Worm (Caenorhabditis elegans): ENCODE results near the gene F41H8.1.

Gene F41H8.1

DNA sequence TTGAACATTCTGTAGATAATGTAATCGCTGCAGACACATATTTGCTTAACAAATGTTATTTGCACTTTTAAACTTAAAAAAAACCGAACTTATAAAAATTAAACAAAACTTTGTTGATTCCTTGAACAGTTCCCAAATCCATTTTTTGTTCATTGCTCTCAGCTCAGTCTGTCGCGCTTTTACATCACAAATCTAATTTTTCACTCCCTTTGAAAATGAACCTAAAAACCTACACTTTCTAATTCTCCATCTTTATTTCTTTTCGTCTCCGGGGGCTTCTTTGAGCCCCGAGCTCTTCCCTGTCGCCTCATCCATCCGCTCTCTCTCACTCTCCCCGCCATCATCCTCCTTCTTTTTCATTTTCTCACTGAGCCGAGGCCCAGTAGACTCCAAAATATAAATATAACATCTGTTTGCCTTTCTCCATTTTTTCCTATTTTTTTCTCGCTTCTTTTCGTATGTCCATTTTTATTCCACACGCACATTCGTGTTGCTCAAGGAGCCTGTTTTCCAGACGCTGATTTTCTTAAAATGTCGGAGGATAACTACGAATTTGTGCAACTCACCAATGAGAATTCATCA, 23.1 kb upstream of the F41H8.1 start, which contains the start of gene R13D11.4:
R13D11.4 (plus strand) TSS at position 532 of the 582 bp plus-strand sequence.
- no peak for TF ChIP-seq mdl-1 (tag; optimal IDR thresholded peaks at IDR 0.05)
- no peak for TF ChIP-seq fos-1 (tag; optimal IDR thresholded peaks at IDR 0.05)
- no peak for TF ChIP-seq dmd-4 (tag; optimal IDR thresholded peaks at IDR 0.05)
- no peak for TF ChIP-seq sem-4 (tag; optimal IDR thresholded peaks at IDR 0.05)
- peak; percentile 11 for TF ChIP-seq F13H6.1 (tag; optimal IDR thresholded peaks at IDR 0.05)
- peak; percentile 23 for TF ChIP-seq unc-55 (GFP tag; optimal IDR thresholded peaks at IDR 0.05)

DNA sequence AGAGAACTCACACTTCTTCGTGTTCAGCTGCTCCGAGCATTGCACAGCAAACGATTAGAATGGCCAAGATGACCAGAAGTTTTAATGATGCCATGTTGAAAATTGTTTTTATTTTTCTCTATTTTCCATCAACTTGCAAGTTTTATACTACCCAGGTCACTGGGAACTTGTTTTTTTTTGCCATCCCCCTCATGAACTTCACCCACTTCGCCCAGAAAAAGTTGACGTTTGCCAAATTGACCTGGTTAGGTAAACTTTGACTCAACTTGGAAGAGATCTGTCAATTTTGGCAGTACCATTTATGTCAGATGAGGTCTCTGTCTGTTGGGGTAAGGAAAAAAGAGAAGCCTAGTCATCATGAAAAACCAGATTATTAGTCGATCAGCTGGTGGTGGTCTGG, 20.4 kb upstream of the F41H8.1 start, which contains the start of gene R13D11.10:
R13D11.10 (minus strand) TSS at position 101 of the 400 bp plus-strand sequence.
- TF ChIP-seq peb-1 (tag; optimal IDR thresholded peaks at IDR 0.05), result no peak
- TF ChIP-seq Y55F3AM.14 (GFP tag; optimal IDR thresholded peaks at IDR 0.05), result no peak
- no peak for TF ChIP-seq nhr-129 (tag; optimal IDR thresholded peaks at IDR 0.05)
- no peak for TF ChIP-seq egl-27 (tag; optimal IDR thresholded peaks at IDR 0.05)
- TF ChIP-seq ceh-16 (tag; optimal IDR thresholded peaks at IDR 0.05), result no peak
- no peak for TF ChIP-seq ztf-1 (GFP tag; conservative IDR thresholded peaks at IDR 0.05)
- no peak for TF ChIP-seq nhr-6 (tag; optimal IDR thresholded peaks at IDR 0.05)
- TF ChIP-seq ztf-11 (tag; optimal IDR thresholded peaks at IDR 0.05), result no peak
- TF ChIP-seq snpc-4 (tag; optimal IDR thresholded peaks at IDR 0.05), result no peak
- TF ChIP-seq lin-11 (tag; optimal IDR thresholded peaks at IDR 0.05), result no peak
- no peak for TF ChIP-seq C34F6.9 (tag; optimal IDR thresholded peaks at IDR 0.05)
- no peak for TF ChIP-seq nhr-11 (tag; optimal IDR thresholded peaks at IDR 0.05)
- no peak for TF ChIP-seq nhr-21 (tag; optimal IDR thresholded peaks at IDR 0.05)
- TF ChIP-seq dmd-4 (tag; optimal IDR thresholded peaks at IDR 0.05), result no peak
- no peak for TF ChIP-seq lin-13 (GFP tag; optimal IDR thresholded peaks at IDR 0.05)
- no peak for TF ChIP-seq ZK546.5 (tag; optimal IDR thresholded peaks at IDR 0.05)
- TF ChIP-seq R02D3.7 (tag; optimal IDR thresholded peaks at IDR 0.05), result no peak
- TF ChIP-seq blmp-1 (tag; optimal IDR thresholded peaks at IDR 0.05; ENCODE audit: insufficient read depth), result no peak

DNA sequence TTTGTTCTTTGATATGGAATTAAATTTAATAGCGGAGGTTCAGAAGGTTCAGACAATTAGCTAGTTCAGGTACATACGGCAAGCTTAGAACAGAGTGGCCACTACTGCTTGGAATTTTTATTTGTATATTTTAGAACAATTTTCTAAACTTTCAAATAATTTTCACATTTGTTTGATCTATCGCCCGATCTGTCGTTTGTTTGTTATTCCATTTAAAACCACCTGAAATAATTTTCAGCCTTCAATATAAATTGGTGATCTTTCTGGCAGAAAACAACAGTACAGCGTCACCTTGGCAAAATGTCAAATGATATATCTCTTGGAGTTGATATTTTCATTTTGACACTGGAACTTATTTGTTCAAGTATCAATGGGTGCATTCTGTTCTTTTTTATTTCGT, 18.8 kb upstream of the F41H8.1 start, which contains the start of gene R13D11.3:
R13D11.3 (plus strand) TSS at position 301 of the 400 bp plus-strand sequence.
- no peak for TF ChIP-seq nhr-10 (tag; optimal IDR thresholded peaks at IDR 0.05)
- no peak for TF ChIP-seq dmd-4 (tag; optimal IDR thresholded peaks at IDR 0.05)
- TF ChIP-seq mbf-1 (tag; optimal IDR thresholded peaks at IDR 0.05), result no peak
- no peak for TF ChIP-seq ceh-82 (tag; optimal IDR thresholded peaks at IDR 0.05)
- TF ChIP-seq alr-1 (tag; optimal IDR thresholded peaks at IDR 0.05), result no peak
- TF ChIP-seq unc-39 (tag; optimal IDR thresholded peaks at IDR 0.05), result no peak
- no peak for TF ChIP-seq ztf-1 (GFP tag; conservative IDR thresholded peaks at IDR 0.05)
- no peak for TF ChIP-seq ztf-11 (tag; optimal IDR thresholded peaks at IDR 0.05)
- no peak for TF ChIP-seq elt-1 (tag; optimal IDR thresholded peaks at IDR 0.05)
- no peak for TF ChIP-seq blmp-1 (tag; optimal IDR thresholded peaks at IDR 0.05; ENCODE audit: insufficient read depth)
- TF ChIP-seq gmeb-1 (tag; optimal IDR thresholded peaks at IDR 0.05), result no peak
- no peak for TF ChIP-seq sem-4 (tag; optimal IDR thresholded peaks at IDR 0.05)
- TF ChIP-seq ceh-16 (tag; optimal IDR thresholded peaks at IDR 0.05), result no peak
- TF ChIP-seq zag-1 (tag; optimal IDR thresholded peaks at IDR 0.05), result no peak
- TF ChIP-seq sma-3 (GFP tag; optimal IDR thresholded peaks at IDR 0.05), result no peak
- no peak for TF ChIP-seq elt-3 (tag; optimal IDR thresholded peaks at IDR 0.05)
- no peak for TF ChIP-seq lsy-2 (tag; optimal IDR thresholded peaks at IDR 0.05)
- no peak for TF ChIP-seq nhr-25 (tag; optimal IDR thresholded peaks at IDR 0.05)
- no peak for TF ChIP-seq R02D3.7 (tag; optimal IDR thresholded peaks at IDR 0.05)
- no peak for TF ChIP-seq egl-27 (tag; optimal IDR thresholded peaks at IDR 0.05)

DNA sequence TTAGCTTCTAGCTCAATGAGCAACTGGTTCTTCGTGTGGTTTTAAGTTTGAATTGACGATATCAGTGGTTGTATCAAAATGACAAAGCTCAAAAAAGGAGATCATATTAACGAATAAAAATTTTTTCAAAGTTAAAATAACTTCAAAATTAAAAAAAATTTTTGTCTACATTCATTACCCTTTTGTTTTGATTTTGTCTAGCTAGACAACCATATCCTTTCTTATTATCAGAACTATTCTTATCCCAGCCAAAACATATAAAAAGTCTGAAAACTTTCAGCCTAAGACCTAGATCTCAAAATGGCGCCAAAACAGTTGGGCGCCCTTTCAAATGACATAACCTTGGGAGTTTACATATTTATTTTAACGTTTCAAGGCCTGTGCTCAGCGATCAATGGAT, 16.3 kb upstream of the F41H8.1 start, which contains the start of gene R13D11.1:
R13D11.1 (plus strand) TSS at position 301 of the 400 bp plus-strand sequence.
- TF ChIP-seq nhr-12 (tag; optimal IDR thresholded peaks at IDR 0.05) (no peak), nhr-129 (tag; optimal IDR thresholded peaks at IDR 0.05) (no peak), nhr-77 (tag; optimal IDR thresholded peaks at IDR 0.05) (no peak)
